Fruit fly (Drosophila melanogaster): ENCODE results near the gene MFS10.

Gene MFS10

DNA sequence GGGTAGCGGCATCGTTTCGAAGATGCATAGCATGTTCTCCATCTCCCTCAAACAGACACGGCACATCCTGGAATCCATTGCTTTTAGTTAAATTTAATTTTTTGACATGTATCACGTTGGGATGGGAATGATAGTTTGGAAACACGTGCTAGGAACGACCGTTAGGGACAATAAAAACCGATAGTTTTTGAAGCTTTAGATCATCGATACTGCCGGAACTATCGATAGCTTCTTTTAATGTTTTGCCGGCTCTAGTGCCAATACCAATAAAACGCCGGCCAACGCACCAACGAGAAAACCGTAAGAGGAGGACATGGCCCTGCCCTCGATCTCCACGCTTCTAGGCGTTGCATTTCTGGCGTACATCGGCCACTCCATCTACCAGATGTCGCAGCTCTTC lies 26.0 kb downstream of the MFS10 start, which contains the start of the genes CG4318 and CG4332 (continued):
- peak; percentile 86 for TF ChIP-seq unc-4 (GFP tag; IDR thresholded peaks at IDR 0.05; ENCODE audit: partially characterized antibody)
- no peak for TF ChIP-seq CG17385 (GFP tag; optimal IDR thresholded peaks at IDR 0.05)
- no peak for TF ChIP-seq unpg (GFP tag; optimal IDR thresholded peaks at IDR 0.05)
- TF ChIP-seq CG4617 (GFP tag; optimal IDR thresholded peaks at IDR 0.05; ENCODE audit: borderline replicate concordance) = peak; percentile 2
- TF ChIP-seq en (GFP tag; optimal IDR thresholded peaks at IDR 0.05) = no peak
- no peak for TF ChIP-seq zfh2 (GFP tag; optimal IDR thresholded peaks at IDR 0.05)
- no peak for TF ChIP-seq Fer3 (tag; optimal IDR thresholded peaks at IDR 0.05)
- no peak for TF ChIP-seq kah (GFP tag; optimal IDR thresholded peaks at IDR 0.05)
- no peak for TF ChIP-seq yki (optimal IDR thresholded peaks at IDR 0.05)
- no peak for TF ChIP-seq Rx (GFP tag; IDR thresholded peaks at IDR 0.05)
- TF ChIP-seq Dll (GFP tag; IDR thresholded peaks at IDR 0.05; ENCODE audit: partially characterized antibody) = peak; percentile 90
- TF ChIP-seq Side (GFP tag; optimal IDR thresholded peaks at IDR 0.05) = no peak
- no peak for TF ChIP-seq CG17328 (GFP tag; IDR thresholded peaks at IDR 0.05)
- peak; percentile 82 for TF ChIP-seq hbn (GFP tag; IDR thresholded peaks at IDR 0.05; ENCODE audit: partially characterized antibody)
- no peak for TF ChIP-seq pb (GFP tag; optimal IDR thresholded peaks at IDR 0.05)
- TF ChIP-seq Nf-YB (GFP tag; optimal IDR thresholded peaks at IDR 0.05) = no peak
- TF ChIP-seq Myb (GFP tag; optimal IDR thresholded peaks at IDR 0.05) = peak; percentile 92
- TF ChIP-seq CG6689 (GFP tag; IDR thresholded peaks at IDR 0.05) = no peak
- no peak for TF ChIP-seq CG2120 (GFP tag; optimal IDR thresholded peaks at IDR 0.05)
- no peak for TF ChIP-seq Gug (GFP tag; IDR thresholded peaks at IDR 0.05)
- no peak for TF ChIP-seq sens-2 (GFP tag; IDR thresholded peaks at IDR 0.05)
- no peak for TF ChIP-seq trh (GFP tag; optimal IDR thresholded peaks at IDR 0.05)
- TF ChIP-seq Sin3A (optimal IDR thresholded peaks at IDR 0.05) = peak; percentile 38
- no peak for TF ChIP-seq CG12104 (GFP tag; optimal IDR thresholded peaks at IDR 0.05)
- TF ChIP-seq Ets65A (GFP tag) = no peak
- TF ChIP-seq stwl (tag; optimal IDR thresholded peaks at IDR 0.05) = peak; percentile 59
- no peak for TF ChIP-seq CG18619 (GFP tag; optimal IDR thresholded peaks at IDR 0.05)
- peak; percentile 21 for TF ChIP-seq HmgZ (tag; optimal IDR thresholded peaks at IDR 0.05)
- no peak for TF ChIP-seq CG14710 (tag; optimal IDR thresholded peaks at IDR 0.05)
- TF ChIP-seq CG13296 (GFP tag; optimal IDR thresholded peaks at IDR 0.05) = no peak
- no peak for TF ChIP-seq usp (GFP tag; optimal IDR thresholded peaks at IDR 0.05)
- no peak for TF ChIP-seq odd (GFP tag; optimal IDR thresholded peaks at IDR 0.05)
- TF ChIP-seq Opbp (GFP tag; IDR thresholded peaks at IDR 0.05; ENCODE audit: partially characterized antibody) = peak; percentile 89
- TF ChIP-seq corto (GFP tag; optimal IDR thresholded peaks at IDR 0.05) = no peak
- TF ChIP-seq Hr3 (GFP tag; optimal IDR thresholded peaks at IDR 0.05) = no peak
- no peak for TF ChIP-seq CG4404 (GFP tag; IDR thresholded peaks at IDR 0.05)
- no peak for TF ChIP-seq peb (GFP tag; IDR thresholded peaks at IDR 0.05)
- TF ChIP-seq CG34224 (GFP tag; IDR thresholded peaks at IDR 0.05; ENCODE audit: partially characterized antibody) = peak; percentile 87
- TF ChIP-seq phol (tag; optimal IDR thresholded peaks at IDR 0.05) = peak; percentile 30
- no peak for TF ChIP-seq Usf (GFP tag; optimal IDR thresholded peaks at IDR 0.05)
- no peak for TF ChIP-seq gt (GFP tag; IDR thresholded peaks at IDR 0.05)
- no peak for TF ChIP-seq CG16815 (GFP tag; optimal IDR thresholded peaks at IDR 0.05)
- TF ChIP-seq CG5180 (GFP tag; optimal IDR thresholded peaks at IDR 0.05) = no peak
- no peak for TF ChIP-seq Sox102F (GFP tag; optimal IDR thresholded peaks at IDR 0.05)
- no peak for TF ChIP-seq sug (tag; optimal IDR thresholded peaks at IDR 0.05)
- TF ChIP-seq wek (GFP tag; optimal IDR thresholded peaks at IDR 0.05) = no peak
- no peak for TF ChIP-seq btn (GFP tag; optimal IDR thresholded peaks at IDR 0.05)
- no peak for TF ChIP-seq CG33557 (GFP tag; optimal IDR thresholded peaks at IDR 0.05)
- TF ChIP-seq tin (GFP tag; optimal IDR thresholded peaks at IDR 0.05) = no peak
- no peak for TF ChIP-seq sim (GFP tag; IDR thresholded peaks at IDR 0.05)
- no peak for TF ChIP-seq CG30020 (tag; optimal IDR thresholded peaks at IDR 0.05)
- no peak for TF ChIP-seq NFAT (GFP tag; IDR thresholded peaks at IDR 0.05)
- peak; percentile 82 for TF ChIP-seq Dref (GFP tag; IDR thresholded peaks at IDR 0.05)

Data from whole organism, embryonic.